Fruit fly (Drosophila melanogaster) whole organism, prepupa: ENCODE data around the gene rempA.

Experiments
- CG10631 ChIP-seq: fragments of 200-800 bp; sonication (Bioruptor generic); optimal IDR thresholded peaks from 2 replicates; lab custom pipeline; 2016; ENCODE audit warnings: missing biosample characterization, missing genetic modification characterization
- CG34406 ChIP-seq: fragments of 200-800 bp; sonication (Bioruptor generic); optimal IDR thresholded peaks from 3 replicates; lab custom pipeline; 2016; ENCODE audit warnings: missing biosample characterization, missing genetic modification characterization
- CG3919 ChIP-seq: fragments of 200-800 bp; sonication (Bioruptor generic); optimal IDR thresholded peaks from 3 replicates; lab custom pipeline; 2016; ENCODE audit warnings: missing biosample characterization, missing genetic modification characterization
- Hr4 ChIP-seq: fragments of 200-800 bp; sonication (Bioruptor generic); optimal IDR thresholded peaks from 3 replicates; lab custom pipeline; 2016; ENCODE audit warnings: missing biosample characterization, missing genetic modification characterization
- achi ChIP-seq: fragments of 200-800 bp; sonication (Bioruptor generic); optimal IDR thresholded peaks from 3 replicates; lab custom pipeline; 2016; ENCODE audit warnings: missing biosample characterization, missing genetic modification characterization
- acj6 ChIP-seq: fragments of 200-800 bp; sonication (Bioruptor generic); optimal IDR thresholded peaks from 3 replicates; lab custom pipeline; 2016; ENCODE audit warnings: missing biosample characterization, missing genetic modification characterization

dm6 chr2L:574226-574625 is 14.1 kb upstream of the rempA start, which contains the start of the genes Ipk2 and cold:
- peak; percentile 42 for TF ChIP-seq CG34406
- TF ChIP-seq CG10631, result no peak
- TF ChIP-seq Hr4 (GFP tag; lab: Kevin White, UChicago), result no peak
- peak; percentile 83 for TF ChIP-seq CG3919 (GFP tag; lab: Kevin White, UChicago)
- peak; percentile 81 for TF ChIP-seq achi (GFP tag; lab: Kevin White, UChicago)
- no peak for TF ChIP-seq acj6 (GFP tag; lab: Kevin White, UChicago)
